Worm (Caenorhabditis elegans): ENCODE data around the gene mpc-1.

- no peak for TF ChIP-seq unc-62 (GFP tag; optimal IDR thresholded peaks at IDR 0.05)
- no peak for TF ChIP-seq ztf-11 (tag; optimal IDR thresholded peaks at IDR 0.05)
- no peak for TF ChIP-seq mep-1 (tag; optimal IDR thresholded peaks at IDR 0.05)
- TF ChIP-seq nhr-237 (tag; optimal IDR thresholded peaks at IDR 0.05): no peak
- TF ChIP-seq snpc-4 (tag; optimal IDR thresholded peaks at IDR 0.05): no peak
- no peak for TF ChIP-seq flh-1 (GFP tag; optimal IDR thresholded peaks at IDR 0.05)
- no peak for TF ChIP-seq mls-2 (tag; optimal IDR thresholded peaks at IDR 0.05)
- no peak for TF ChIP-seq pha-4 (tag; optimal IDR thresholded peaks at IDR 0.05)
- TF ChIP-seq nhr-12 (tag; optimal IDR thresholded peaks at IDR 0.05): no peak
These were observed 33.5 kb upstream of the mpc-1 start, which contains the start of gene B0284.3 for ce11 chrIII:4379717-4380116.
